Fruit fly (Drosophila melanogaster) whole organism: ENCODE measurements around the gene CG10472.

Experiments
- CG8478 ChIP-seq: fragments of >200 bp; optimal IDR thresholded peaks from 2 replicates; lab custom pipeline; 2018; ENCODE audit warnings: inconsistent platforms
- Dll ChIP-seq: fragments of >200 bp; optimal IDR thresholded peaks from 2 replicates; lab custom pipeline; 2017
- EcR ChIP-seq, 2 experiments: fragments of >200 bp; optimal IDR thresholded peaks; 2 replicates each; lab custom pipeline; 2017; ENCODE audit warnings: missing biosample characterization in 2 of 2, missing genetic modification characterization in 2 of 2, missing genetic modification reagents in 2 of 2
- pan ChIP-seq: fragments of >200 bp; optimal IDR thresholded peaks from 2 replicates; lab custom pipeline; 2017
- psq ChIP-seq: fragments of >200 bp; optimal IDR thresholded peaks from 2 replicates; lab custom pipeline; 2017
- usp ChIP-seq: fragments of >200 bp; optimal IDR thresholded peaks from 2 replicates; lab custom pipeline; 2017; ENCODE audit warnings: missing biosample characterization, missing genetic modification characterization, mixed read lengths

CG10472 gene

DNA sequence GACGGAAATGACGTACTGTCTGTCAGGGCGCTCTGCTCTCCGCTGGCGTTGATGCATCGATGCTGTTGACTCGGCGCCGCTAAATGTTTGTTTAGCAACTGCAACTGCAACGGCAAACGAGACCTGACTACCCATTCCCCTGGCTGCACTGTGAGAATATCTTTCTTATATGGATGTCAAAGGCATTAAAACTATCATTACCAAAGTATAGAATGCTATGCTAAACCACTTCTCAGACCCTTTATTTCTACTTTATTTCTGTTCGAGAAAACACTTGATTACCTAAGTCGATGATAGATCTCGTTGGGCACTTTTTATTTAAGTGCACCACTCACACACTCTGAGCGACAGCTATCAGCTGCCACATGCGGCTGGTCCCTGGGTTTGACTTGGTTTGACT is 40.6 kb downstream of the CG10472 start:
- TF ChIP-seq Dll (lab: Kevin White, UChicago) (no peak), psq (lab: Kevin White, UChicago) (no peak), pan (no peak), CG8478 (no peak), EcR (GFP tag; optimal IDR thresholded peaks at IDR 0.05; lab: Kevin White, UChicago) (no peak), usp (GFP tag; lab: Kevin White, UChicago) (no peak)

DNA sequence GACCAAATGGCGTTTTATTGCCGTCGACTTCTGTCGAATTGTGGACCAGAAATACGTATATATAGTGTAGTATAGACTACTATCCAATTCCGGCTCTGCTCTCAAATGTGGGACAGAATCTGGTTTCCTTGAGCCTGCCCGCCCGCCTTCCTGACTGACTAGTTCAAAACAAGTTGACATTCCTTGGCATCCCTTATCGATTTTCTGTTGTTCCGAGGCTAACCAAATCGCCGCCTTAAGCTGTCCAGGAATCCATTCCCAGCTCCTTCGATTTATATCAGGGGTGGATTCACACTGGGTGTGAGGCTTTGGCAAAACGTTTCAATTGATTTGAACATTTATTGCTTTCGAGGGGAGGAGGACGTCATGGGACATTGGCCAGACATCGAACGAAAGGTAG is 49.8 kb downstream of the CG10472 start:
- no peak for TF ChIP-seq CG8478
- TF ChIP-seq usp (GFP tag; lab: Kevin White, UChicago), result no peak
- TF ChIP-seq pan, result no peak
- TF ChIP-seq Dll (lab: Kevin White, UChicago), result no peak
- TF ChIP-seq psq (lab: Kevin White, UChicago), result no peak
- no peak for TF ChIP-seq EcR (GFP tag; optimal IDR thresholded peaks at IDR 0.05; lab: Kevin White, UChicago)
